Fruit fly (Drosophila melanogaster): ENCODE results near the gene CG4293.

Gene CG4293

dm6 chrX:498924-499588 is 31.0 kb downstream of the CG4293 start:
- TF ChIP-seq Rel (GFP tag; optimal IDR thresholded peaks at IDR 0.05) (no peak), Rel (tag; optimal IDR thresholded peaks at IDR 0.05) (peak; percentile 63), dl (GFP tag; optimal IDR thresholded peaks at IDR 0.05; ENCODE audit: insufficient read depth in 1 of 2, partially characterized antibody in 2 of 2) (no peak), OdsH (GFP tag; optimal IDR thresholded peaks at IDR 0.05) (no peak), rgr (GFP tag; optimal IDR thresholded peaks at IDR 0.05) (no peak), foxo (GFP tag; optimal IDR thresholded peaks at IDR 0.05) (peak in 1 of 2 experiments; percentile 10), psq (GFP tag; optimal IDR thresholded peaks at IDR 0.05) (no peak), Abd-B (GFP tag; optimal IDR thresholded peaks at IDR 0.05) (no peak), dmrt93B (GFP tag; optimal IDR thresholded peaks at IDR 0.05) (no peak), pan (optimal IDR thresholded peaks at IDR 0.05) (no peak), GATAd (GFP tag; optimal IDR thresholded peaks at IDR 0.05) (no peak), N (GFP tag; optimal IDR thresholded peaks at IDR 0.05) (no peak), brk (GFP tag; optimal IDR thresholded peaks at IDR 0.05) (no peak), lola (GFP tag; optimal IDR thresholded peaks at IDR 0.05) (no peak), dsf (GFP tag; optimal IDR thresholded peaks at IDR 0.05; ENCODE audit: borderline replicate concordance) (no peak), h (GFP tag; optimal IDR thresholded peaks at IDR 0.05) (peak; percentile 36), tai (GFP tag; optimal IDR thresholded peaks at IDR 0.05) (no peak), jim (GFP tag; optimal IDR thresholded peaks at IDR 0.05) (no peak), Hr83 (GFP tag; optimal IDR thresholded peaks at IDR 0.05; ENCODE audit: poor library complexity, severe bottlenecking) (no peak), Myc (optimal IDR thresholded peaks at IDR 0.05) (no peak), Vsx2 (GFP tag; optimal IDR thresholded peaks at IDR 0.05; ENCODE audit: partially characterized antibody) (no peak)

DNA sequence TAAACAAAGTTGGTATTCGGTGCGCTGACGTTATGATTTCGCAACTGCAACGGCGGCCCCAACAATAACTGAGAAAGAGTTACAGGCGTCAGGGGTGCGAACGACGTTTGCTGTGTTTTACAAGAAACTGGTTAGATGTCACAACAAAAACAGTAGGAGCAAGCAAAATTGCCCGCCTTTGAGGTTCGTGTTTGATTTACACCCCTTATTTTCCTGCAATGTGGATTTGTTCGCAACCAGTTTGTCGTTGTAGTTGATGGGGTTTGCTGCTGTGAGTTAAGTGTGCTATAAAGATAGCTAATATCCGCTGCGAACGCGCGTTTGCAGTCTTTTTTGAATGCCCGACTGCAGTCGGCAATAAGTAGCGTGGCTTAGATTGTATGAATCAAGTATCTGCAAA is 31.7 kb downstream of the CG4293 start:
- TF ChIP-seq rgr (GFP tag; optimal IDR thresholded peaks at IDR 0.05): no peak
- no peak for TF ChIP-seq brk (GFP tag; optimal IDR thresholded peaks at IDR 0.05)
- TF ChIP-seq OdsH (GFP tag; optimal IDR thresholded peaks at IDR 0.05): no peak
- TF ChIP-seq lola (GFP tag; optimal IDR thresholded peaks at IDR 0.05): no peak
- TF ChIP-seq HLH106 (tag; optimal IDR thresholded peaks at IDR 0.05): no peak
- no peak for TF ChIP-seq foxo (GFP tag; optimal IDR thresholded peaks at IDR 0.05)
- TF ChIP-seq psq (GFP tag; optimal IDR thresholded peaks at IDR 0.05): no peak
- TF ChIP-seq Jra (GFP tag; optimal IDR thresholded peaks at IDR 0.05): no peak
- no peak for TF ChIP-seq Hnf4 (GFP tag; optimal IDR thresholded peaks at IDR 0.05)
- no peak for TF ChIP-seq Dif (GFP tag; optimal IDR thresholded peaks at IDR 0.05; ENCODE audit: partially characterized antibody)
- no peak for TF ChIP-seq CG32264 (GFP tag; optimal IDR thresholded peaks at IDR 0.05)

DNA sequence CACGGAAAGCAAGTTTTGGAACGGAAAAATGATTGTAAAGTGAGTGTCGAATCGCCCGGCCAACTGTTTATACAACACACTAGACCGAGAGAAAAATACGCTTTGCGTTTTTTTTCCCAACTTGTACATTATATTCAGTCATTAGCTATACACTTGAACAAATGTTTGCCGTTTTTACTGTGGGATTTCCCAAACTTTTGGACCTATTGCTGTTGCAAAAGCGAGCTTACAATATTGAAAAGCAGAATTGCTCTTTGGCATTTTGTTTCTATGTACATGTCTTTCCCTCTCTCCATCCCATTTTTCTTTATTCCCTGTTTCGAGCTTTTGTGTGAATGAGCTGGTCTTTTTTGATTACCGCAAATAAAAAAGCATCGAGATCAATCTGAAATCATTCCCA is 32.7 kb downstream of the CG4293 start:
- TF ChIP-seq foxo (GFP tag; optimal IDR thresholded peaks at IDR 0.05) (no peak), woc (GFP tag; optimal IDR thresholded peaks at IDR 0.05) (no peak), N (GFP tag; optimal IDR thresholded peaks at IDR 0.05) (no peak), pan (optimal IDR thresholded peaks at IDR 0.05) (no peak), dl (GFP tag; optimal IDR thresholded peaks at IDR 0.05; ENCODE audit: insufficient read depth in 1 of 2, partially characterized antibody in 2 of 2) (peak in 1 of 2 experiments; percentile 19), fru (GFP tag; optimal IDR thresholded peaks at IDR 0.05) (no peak), Rel (GFP tag; optimal IDR thresholded peaks at IDR 0.05) (no peak), Rel (tag; optimal IDR thresholded peaks at IDR 0.05) (peak; percentile 97)

- TF ChIP-seq Rel (GFP tag; optimal IDR thresholded peaks at IDR 0.05) (no peak), Rel (tag; optimal IDR thresholded peaks at IDR 0.05) (peak; percentile 53), Vsx2 (GFP tag; optimal IDR thresholded peaks at IDR 0.05; ENCODE audit: partially characterized antibody) (no peak)
Measured at dm6 chrX:496326-496725, 33.8 kb downstream of the CG4293 start, which contains the start of gene svr. Gene svr (plus strand): TSS chrX:496446.

dm6 chrX:494607-495006 is 35.5 kb downstream of the CG4293 start, which contains the start of gene CG17778:
Gene CG17778 (plus strand): TSS chrX:494614.
- TF ChIP-seq N (GFP tag; optimal IDR thresholded peaks at IDR 0.05): peak; percentile 50
- TF ChIP-seq Rel (GFP tag; optimal IDR thresholded peaks at IDR 0.05): no peak
- TF ChIP-seq Rel (tag; optimal IDR thresholded peaks at IDR 0.05): no peak
- TF ChIP-seq pan (optimal IDR thresholded peaks at IDR 0.05): no peak
- TF ChIP-seq Hr83 (GFP tag; optimal IDR thresholded peaks at IDR 0.05; ENCODE audit: poor library complexity, severe bottlenecking): no peak

DNA sequence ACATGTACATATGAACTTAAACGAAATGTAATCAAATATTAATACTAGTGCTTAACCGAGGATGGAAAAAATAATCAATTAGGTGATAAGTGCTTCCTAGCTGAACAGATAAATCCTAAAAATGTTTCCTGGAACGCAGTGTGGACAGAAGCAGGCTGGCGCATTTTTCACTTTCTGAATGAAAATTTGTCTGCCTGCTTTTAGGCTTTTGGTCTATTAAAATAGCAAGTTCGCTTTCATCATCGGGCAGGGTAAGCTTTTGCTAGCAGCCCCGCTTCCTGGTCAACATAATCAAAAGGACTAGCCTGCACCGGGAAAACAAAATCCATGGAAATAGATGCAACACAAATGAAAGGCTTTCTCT is 35.9 kb downstream of the CG4293 start:
- no peak for TF ChIP-seq sage (GFP tag; optimal IDR thresholded peaks at IDR 0.05)
- TF ChIP-seq Myc (optimal IDR thresholded peaks at IDR 0.05): peak; percentile 14
- TF ChIP-seq Dif (GFP tag; optimal IDR thresholded peaks at IDR 0.05; ENCODE audit: partially characterized antibody): peak; percentile 45
